Fruit fly (Drosophila melanogaster) ovary, adult (tissue): ENCODE data around the gene CG42726.

ENCODE experiments used
- CG17801 ChIP-seq: fragments of 200-800 bp; optimal IDR thresholded peaks from 2 replicates; lab custom pipeline; 2019; ENCODE audit warnings: missing biosample characterization, mild to moderate bottlenecking, missing genetic modification characterization, moderate library complexity; ENCODE audit not compliant: partially characterized antibody

Gene CG42726

dm6 chr3R:15347822-15348221, at the start of gene CG42726, which contains the start of gene CG42727:
Gene CG42726, plus strand, starts transcription at chr3R:15348048.
Gene CG42727, plus strand, starts transcription at chr3R:15348048.
- no peak for TF ChIP-seq CG17801 (GFP tag; lab: Kevin White, UChicago)

dm6 chr3R:15305246-15305645, 42.6 kb upstream of the CG42726 start:
- no peak for TF ChIP-seq CG17801 (GFP tag; lab: Kevin White, UChicago)

dm6 chr3R:15309924-15310323, 37.9 kb upstream of the CG42726 start, which contains the start of gene Tm2:
Gene Tm2, plus strand, starts transcription at chr3R:15310193.
- no peak for TF ChIP-seq CG17801 (GFP tag; lab: Kevin White, UChicago)

dm6 chr3R:15310695-15311094, 37.2 kb upstream of the CG42726 start:
- TF ChIP-seq CG17801 (GFP tag; lab: Kevin White, UChicago): no peak

- TF ChIP-seq CG17801 (GFP tag; lab: Kevin White, UChicago): no peak
Measured at dm6 chr3R:15313836-15314235, 34.0 kb upstream of the CG42726 start.

dm6 chr3R:15316326-15316725, 31.5 kb upstream of the CG42726 start, which contains the start of gene CG14866:
Gene CG14866, plus strand, starts transcription at chr3R:15316471.
- no peak for TF ChIP-seq CG17801 (GFP tag; lab: Kevin White, UChicago)

- TF ChIP-seq CG17801 (GFP tag; lab: Kevin White, UChicago): peak; percentile 4
Measured at dm6 chr3R:15319912-15320746, 27.7 kb upstream of the CG42726 start, which contains the start of the genes CG6276 and CG44040. Gene CG6276, minus strand, starts transcription at chr3R:15320069. Gene CG44040, plus strand, starts transcription at chr3R:15320378.

- TF ChIP-seq CG17801 (GFP tag; lab: Kevin White, UChicago): no peak
Measured at dm6 chr3R:15320747-15321085, 27.1 kb upstream of the CG42726 start, which contains the start of gene ear. Gene ear, plus strand, starts transcription at chr3R:15320756.

dm6 chr3R:15328083-15328779, 19.6 kb upstream of the CG42726 start, which contains the start of the genes CG6236 and ea:
Gene CG6236, minus strand, starts transcription at chr3R:15328269.
Gene ea, plus strand, starts transcription at chr3R:15328729.
- TF ChIP-seq CG17801 (GFP tag; lab: Kevin White, UChicago): no peak

- TF ChIP-seq CG17801 (GFP tag; lab: Kevin White, UChicago): no peak
Measured at dm6 chr3R:15330472-15330871, 17.4 kb upstream of the CG42726 start, which contains the start of gene mRpL9. Gene mRpL9, plus strand, starts transcription at chr3R:15330738.

dm6 chr3R:15332994-15333393, 14.9 kb upstream of the CG42726 start, which contains the start of the genes Fkbp39 and Cyfip:
Gene Fkbp39, minus strand, starts transcription at chr3R:15333133.
Gene Cyfip, plus strand, starts transcription at chr3R:15333266.
- TF ChIP-seq CG17801 (GFP tag; lab: Kevin White, UChicago): peak; percentile 71

- no peak for TF ChIP-seq CG17801 (GFP tag; lab: Kevin White, UChicago)
Measured at dm6 chr3R:15339111-15339510, 8.7 kb upstream of the CG42726 start.

dm6 chr3R:15340052-15340732, 7.7 kb upstream of the CG42726 start, which contains the start of gene SerRS-m:
Gene SerRS-m, plus strand, starts transcription at chr3R:15340667.
- no peak for TF ChIP-seq CG17801 (GFP tag; lab: Kevin White, UChicago)

dm6 chr3R:15342432-15342925, 5.4 kb upstream of the CG42726 start:
- TF ChIP-seq CG17801 (GFP tag; lab: Kevin White, UChicago): no peak
